Fruit fly (Drosophila melanogaster) whole organism, embryonic: Measurements from ENCODE around the gene Rab9Db.

Experiments used
- Atf3 ChIP-seq: fragments of 200-800 bp; sonication (Bioruptor generic); optimal IDR thresholded peaks from 3 replicates; lab custom pipeline; 2016; ENCODE audit warnings: missing biosample characterization, missing genetic modification characterization
- B-H1 ChIP-seq: fragments of 200-800 bp; sonication (Bioruptor generic); IDR thresholded peaks from 3 replicates; pipeline ENCODE4 v1.3.6; 2022; ENCODE audit warnings: missing biosample characterization, missing genetic modification characterization
- Bgb ChIP-seq: fragments of 200-800 bp; sonication (Bioruptor generic); IDR thresholded peaks from 2 replicates; pipeline ENCODE4 v1.3.6; 2022; ENCODE audit warnings: missing biosample characterization, missing genetic modification characterization; ENCODE audit not compliant: partially characterized antibody
- CG10209 ChIP-seq: fragments of 200-800 bp; sonication (Bioruptor generic); optimal IDR thresholded peaks from 3 replicates; lab custom pipeline; 2017; ENCODE audit warnings: missing biosample characterization, mild to moderate bottlenecking, missing genetic modification characterization, missing genetic modification reagents
- CG12155 ChIP-seq: fragments of 200-800 bp; sonication (Bioruptor generic); optimal IDR thresholded peaks from 3 replicates; lab custom pipeline; 2016; ENCODE audit warnings: missing biosample characterization, missing genetic modification characterization
- CG12942 ChIP-seq: fragments of 200-800 bp; sonication (Bioruptor generic); optimal IDR thresholded peaks from 3 replicates; lab custom pipeline; 2016; ENCODE audit warnings: missing biosample characterization, missing genetic modification characterization
- CG13624 ChIP-seq: fragments of 200-800 bp; sonication (Bioruptor generic); optimal IDR thresholded peaks from 2 replicates; lab custom pipeline; 2016; ENCODE audit warnings: missing biosample characterization, missing genetic modification characterization
- CG13894 ChIP-seq: fragments of 200-800 bp; sonication (Bioruptor generic); optimal IDR thresholded peaks from 3 replicates; lab custom pipeline; 2018; ENCODE audit warnings: missing biosample characterization, mild to moderate bottlenecking, missing genetic modification characterization, moderate library complexity
- CG14710 ChIP-seq: fragments of 200-800 bp; sonication (Bioruptor generic); optimal IDR thresholded peaks from 3 replicates; lab custom pipeline; 2019; ENCODE audit warnings: missing biosample characterization, mild to moderate bottlenecking, missing genetic modification characterization, moderate library complexity
- CG31365 ChIP-seq: fragments of 200-800 bp; sonication (Bioruptor generic); optimal IDR thresholded peaks from 2 replicates; lab custom pipeline; 2018; ENCODE audit warnings: missing biosample characterization, mild to moderate bottlenecking, missing genetic modification characterization
- CG32767 ChIP-seq: fragments of 200-800 bp; sonication (Bioruptor generic); IDR thresholded peaks from 2 replicates; pipeline ENCODE4 v1.3.6; 2022; ENCODE audit warnings: missing biosample characterization, missing genetic modification characterization
- CG4360 ChIP-seq: fragments of 200-800 bp; sonication (Bioruptor generic); IDR thresholded peaks from 2 replicates; pipeline ENCODE4 v1.3.6; 2022; ENCODE audit warnings: missing biosample characterization, missing genetic modification characterization
- CG43689 ChIP-seq: fragments of 200-800 bp; sonication (Bioruptor generic); IDR thresholded peaks from 2 replicates; pipeline ENCODE4 v1.3.6; 2022; ENCODE audit warnings: missing biosample characterization, missing genetic modification characterization
- CG5180 ChIP-seq: fragments of 200-800 bp; sonication (Bioruptor generic); optimal IDR thresholded peaks from 3 replicates; lab custom pipeline; 2017; ENCODE audit warnings: missing biosample characterization, missing genetic modification characterization, mild to moderate bottlenecking, moderate library complexity, missing genetic modification reagents
- CG6654 ChIP-seq: fragments of 200-800 bp; sonication (Bioruptor generic); optimal IDR thresholded peaks from 2 replicates; lab custom pipeline; 2017; ENCODE audit warnings: missing biosample characterization, mild to moderate bottlenecking, missing genetic modification characterization
- CG6791 ChIP-seq: fragments of 200-800 bp; sonication (Bioruptor generic); IDR thresholded peaks from 3 replicates; pipeline ENCODE4 v1.3.6; 2022; ENCODE audit warnings: missing biosample characterization, missing genetic modification characterization; ENCODE audit not compliant: partially characterized antibody
- CkIIα-i1 ChIP-seq: fragments of 200-800 bp; sonication (Bioruptor generic); IDR thresholded peaks from 2 replicates; pipeline ENCODE4 v1.3.6; 2022; ENCODE audit warnings: missing biosample characterization, missing genetic modification characterization
- Elba2 ChIP-seq: fragments of 200-800 bp; sonication (Bioruptor generic); optimal IDR thresholded peaks from 3 replicates; lab custom pipeline; 2016; ENCODE audit warnings: missing biosample characterization, missing genetic modification characterization
- GATAe ChIP-seq: fragments of 200-800 bp; sonication (Bioruptor generic); conservative IDR thresholded peaks from 2 replicates; pipeline ENCODE4 v1.3.6; 2022; ENCODE audit warnings: missing biosample characterization, missing genetic modification characterization
- Hand ChIP-seq: fragments of 200-800 bp; sonication (Bioruptor generic); optimal IDR thresholded peaks from 2 replicates; lab custom pipeline; 2017; ENCODE audit warnings: mild to moderate bottlenecking, missing biosample characterization, missing genetic modification reagents, missing genetic modification characterization
- HmgZ ChIP-seq: fragments of 200-800 bp; sonication (Bioruptor generic); optimal IDR thresholded peaks from 2 replicates; lab custom pipeline; 2018; ENCODE audit warnings: missing biosample characterization, mild to moderate bottlenecking, missing genetic modification characterization
- Hmx ChIP-seq: fragments of 200-800 bp; sonication (Bioruptor generic); optimal IDR thresholded peaks from 2 replicates; lab custom pipeline; 2016; ENCODE audit warnings: missing biosample characterization, missing genetic modification characterization
- Hr51 ChIP-seq, 2 experiments: fragments of 200-800 bp; sonication (Bioruptor generic); optimal IDR thresholded peaks; 2 replicates in 1 of 2; 3 replicates in 1 of 2; lab custom pipeline; 2016 to 2018; ENCODE audit warnings: missing biosample characterization in 2 of 2, missing genetic modification characterization in 2 of 2, mild to moderate bottlenecking in 1 of 2, moderate library complexity in 1 of 2
- Lpt ChIP-seq: fragments of >200 bp; optimal IDR thresholded peaks from 2 replicates; lab custom pipeline; 2018; ENCODE audit warnings: missing biosample characterization, missing genetic modification characterization
- Mad ChIP-seq: fragments of 200-800 bp; sonication (Bioruptor generic); optimal IDR thresholded peaks from 2 replicates; lab custom pipeline; 2016; ENCODE audit warnings: missing biosample characterization, missing genetic modification characterization
- Meics ChIP-seq: fragments of 200-800 bp; sonication (Bioruptor generic); optimal IDR thresholded peaks from 2 replicates; lab custom pipeline; 2017; ENCODE audit warnings: missing biosample characterization, mild to moderate bottlenecking, missing genetic modification characterization
- Six4 ChIP-seq: fragments of 200-800 bp; sonication (Bioruptor generic); optimal IDR thresholded peaks from 2 replicates; lab custom pipeline; 2016; ENCODE audit warnings: missing biosample characterization, missing genetic modification characterization
- Sry-δ ChIP-seq: fragments of 200-800 bp; sonication (Bioruptor generic); optimal IDR thresholded peaks from 2 replicates; lab custom pipeline; 2016; ENCODE audit warnings: missing biosample characterization, missing genetic modification characterization
- Ssrp ChIP-seq: fragments of 200-800 bp; sonication (Bioruptor generic); optimal IDR thresholded peaks from 2 replicates; lab custom pipeline; 2018; ENCODE audit warnings: missing biosample characterization, mild to moderate bottlenecking, missing genetic modification characterization, moderate library complexity
- bbx ChIP-seq: fragments of 200-800 bp; sonication (Bioruptor generic); IDR thresholded peaks from 2 replicates; pipeline ENCODE4 v1.3.6; 2022; ENCODE audit warnings: missing biosample characterization, missing genetic modification characterization; ENCODE audit not compliant: partially characterized antibody
- disco-r ChIP-seq: fragments of 200-800 bp; sonication (Bioruptor generic); optimal IDR thresholded peaks from 2 replicates; lab custom pipeline; 2016; ENCODE audit warnings: missing biosample characterization, missing genetic modification characterization
- dm ChIP-seq: fragments of 200-800 bp; sonication (Bioruptor generic); optimal IDR thresholded peaks from 3 replicates; lab custom pipeline; 2016; ENCODE audit warnings: missing biosample characterization, missing genetic modification characterization
- ems ChIP-seq: fragments of 200-800 bp; sonication (Bioruptor generic); optimal IDR thresholded peaks from 3 replicates; lab custom pipeline; 2016; ENCODE audit warnings: missing biosample characterization, missing genetic modification characterization
- fd102C ChIP-seq: fragments of 200-800 bp; sonication (Bioruptor generic); optimal IDR thresholded peaks from 2 replicates; lab custom pipeline; 2018; ENCODE audit warnings: missing biosample characterization, mild to moderate bottlenecking, missing genetic modification characterization, moderate library complexity
- fd96Cb ChIP-seq: fragments of 200-800 bp; sonication (Bioruptor generic); optimal IDR thresholded peaks from 2 replicates; lab custom pipeline; 2018; ENCODE audit warnings: missing biosample characterization, mild to moderate bottlenecking, missing genetic modification characterization, moderate library complexity
- gro ChIP-seq: fragments of 200-800 bp; sonication (Bioruptor generic); optimal IDR thresholded peaks from 2 replicates; lab custom pipeline; 2016; ENCODE audit warnings: missing biosample characterization, missing genetic modification characterization
- jigr1 ChIP-seq: fragments of 200-800 bp; sonication (Bioruptor generic); IDR thresholded peaks from 3 replicates; pipeline ENCODE4 v1.3.6; 2022; ENCODE audit warnings: missing biosample characterization, missing genetic modification characterization
- maf-S ChIP-seq: fragments of 200-800 bp; sonication (Bioruptor generic); optimal IDR thresholded peaks from 2 replicates; lab custom pipeline; 2016; ENCODE audit warnings: missing biosample characterization, missing genetic modification characterization
- mam ChIP-seq: fragments of 200-800 bp; sonication (Bioruptor generic); optimal IDR thresholded peaks from 3 replicates; lab custom pipeline; 2016; ENCODE audit warnings: missing biosample characterization, missing genetic modification characterization
- org-1 ChIP-seq: fragments of 200-800 bp; sonication (Bioruptor generic); optimal IDR thresholded peaks from 2 replicates; lab custom pipeline; 2017; ENCODE audit warnings: missing biosample characterization, missing genetic modification characterization
- pan ChIP-seq, 4 experiments: fragments of >200 bp in 3 of 4; fragments of 200-800 bp in 1 of 4; sonication (Bioruptor generic) in 1 of 4; optimal IDR thresholded peaks in 3 of 4; IDR thresholded peaks in 1 of 4; 2 replicates each; pipeline versions ENCODE4 v1.3.6 to Lab custom; 2017 to 2022; ENCODE audit warnings: missing biosample characterization in 2 of 4, missing genetic modification characterization in 2 of 4, mixed read lengths in 1 of 4
- repo ChIP-seq: fragments of 200-800 bp; sonication (Bioruptor generic); optimal IDR thresholded peaks from 2 replicates; lab custom pipeline; 2016; ENCODE audit warnings: missing biosample characterization, missing genetic modification characterization
- shn ChIP-seq: fragments of 200-800 bp; sonication (Bioruptor generic); optimal IDR thresholded peaks from 3 replicates; lab custom pipeline; 2016; ENCODE audit warnings: missing biosample characterization, missing genetic modification characterization
- sima ChIP-seq: fragments of 200-800 bp; sonication (Bioruptor generic); optimal IDR thresholded peaks from 2 replicates; lab custom pipeline; 2016; ENCODE audit warnings: missing biosample characterization, missing genetic modification characterization
- ssp ChIP-seq: fragments of 200-800 bp; sonication (Bioruptor generic); IDR thresholded peaks from 2 replicates; pipeline ENCODE4 v1.3.6; 2022; ENCODE audit warnings: missing biosample characterization, missing genetic modification characterization
- tio ChIP-seq: fragments of 200-800 bp; sonication (Bioruptor generic); optimal IDR thresholded peaks from 2 replicates; lab custom pipeline; 2017; ENCODE audit warnings: missing biosample characterization, missing genetic modification characterization, inconsistent platforms
- trem ChIP-seq: fragments of 200-800 bp; optimal IDR thresholded peaks from 3 replicates; lab custom pipeline; 2019; ENCODE audit warnings: missing biosample characterization, mild to moderate bottlenecking, missing genetic modification characterization, moderate library complexity
- wor ChIP-seq: fragments of 200-800 bp; sonication (Bioruptor generic); IDR thresholded peaks from 2 replicates; pipeline ENCODE4 v1.3.6; 2022; ENCODE audit warnings: missing biosample characterization, missing genetic modification characterization
- zf30C ChIP-seq: fragments of 200-800 bp; sonication (Bioruptor generic); optimal IDR thresholded peaks from 3 replicates; lab custom pipeline; 2018; ENCODE audit warnings: missing biosample characterization, mild to moderate bottlenecking, missing genetic modification characterization
- zfh1 ChIP-seq: fragments of 200-800 bp; sonication (Bioruptor generic); IDR thresholded peaks from 3 replicates; pipeline ENCODE4 v1.3.6; 2022; ENCODE audit warnings: missing biosample characterization, missing genetic modification characterization

The Rab9Db gene

dm6 chrX:10573554-10573953 lies 49.5 kb downstream of the Rab9Db start (continued):
- TF ChIP-seq Meics (peak; percentile 58), Mad (GFP tag; lab: Kevin White, UChicago) (no peak), Hmx (GFP tag; lab: Kevin White, UChicago) (no peak), maf-S (GFP tag; lab: Kevin White, UChicago) (no peak), CG4360 (GFP tag; lab: Robert Waterston, UW) (no peak), CG43689 (GFP tag; lab: Robert Waterston, UW) (no peak), zf30C (GFP tag; lab: Kevin White, UChicago) (no peak), Ssrp (peak; percentile 39), CG10209 (GFP tag; lab: Kevin White, UChicago) (peak; percentile 43), CG14710 (no peak), org-1 (peak; percentile 41), Six4 (GFP tag; lab: Kevin White, UChicago) (peak; percentile 3), dm (GFP tag; lab: Kevin White, UChicago) (no peak), tio (GFP tag; lab: Kevin White, UChicago) (peak; percentile 7), CG5180 (no peak), GATAe (GFP tag; lab: Robert Waterston, UW) (no peak), fd102C (GFP tag; lab: Kevin White, UChicago) (no peak), CG32767 (GFP tag; lab: Robert Waterston, UW) (peak; percentile 58; the same call in 1 of the 2 replicates), B-H1 (GFP tag; lab: Robert Waterston, UW) (no peak; the same call in 2 of the 3 replicates), shn (GFP tag; lab: Kevin White, UChicago) (no peak), CG31365 (no peak), pan (optimal IDR thresholded peaks at IDR 0.05; lab: Kevin White, UChicago) (no peak), pan (GFP tag; optimal IDR thresholded peaks at IDR 0.05 in 1 of 2, IDR thresholded peaks at IDR 0.05 in 1 of 2) (peak in 1 of 2 experiments; percentile 77), trem (tag; lab: Kevin White, UChicago) (no peak), CG6791 (GFP tag; lab: Robert Waterston, UW) (no peak), Sry-δ (GFP tag; lab: Kevin White, UChicago) (no peak), Hand (peak; percentile 64), wor (0 out of 2 replicates have a peak, but pooled peaks have one; percentile 34), CG6654 (no peak), zfh1 (GFP tag; lab: Robert Waterston, UW) (peak; percentile 62; the same call in 2 of the 3 replicates), bbx (no peak), disco-r (GFP tag; lab: Kevin White, UChicago) (no peak), Atf3 (GFP tag; lab: Kevin White, UChicago) (no peak), mam (no peak), CG13624 (GFP tag; lab: Kevin White, UChicago) (no peak), Hr51 (GFP tag; optimal IDR thresholded peaks at IDR 0.05; lab: Kevin White, UChicago) (peak in 1 of 2 experiments; percentile 75), Elba2 (GFP tag; lab: Kevin White, UChicago) (no peak), Lpt (GFP tag; lab: Kevin White, UChicago) (no peak), CkIIα-i1 (no peak), CG12942 (GFP tag; lab: Kevin White, UChicago) (peak; percentile 2), HmgZ (tag; lab: Kevin White, UChicago) (no peak), jigr1 (no peak), CG12155 (peak; percentile 20), fd96Cb (tag; lab: Kevin White, UChicago) (peak; percentile 53), repo (GFP tag; lab: Kevin White, UChicago) (no peak), ssp (0 out of 2 replicates have a peak, but pooled peaks have one; percentile 22), gro (no peak), ems (GFP tag; lab: Kevin White, UChicago) (peak; percentile 26), CG13894 (tag; lab: Kevin White, UChicago) (no peak), sima (no peak), Bgb (GFP tag; lab: Robert Waterston, UW) (no peak)
